Fruit fly (Drosophila melanogaster) whole organism, embryonic: ENCODE results near the gene CG17549.
A peak's percentile ranks its signal among the peaks of the same experiment; 100 is the strongest.

Source experiments
- Bdp1 ChIP-seq: fragments of 200-800 bp; sonication (Bioruptor generic); optimal IDR thresholded peaks from 3 replicates; lab custom pipeline; 2016; ENCODE audit warnings: missing biosample characterization, missing genetic modification characterization
- CG10267 ChIP-seq: fragments of 200-800 bp; sonication (Bioruptor generic); optimal IDR thresholded peaks from 2 replicates; lab custom pipeline; 2018; ENCODE audit warnings: missing biosample characterization, mild to moderate bottlenecking, missing genetic modification characterization, moderate library complexity
- CG10543 ChIP-seq: fragments of 200-800 bp; sonication (Bioruptor generic); optimal IDR thresholded peaks from 3 replicates; lab custom pipeline; 2017; ENCODE audit warnings: missing biosample characterization, mild to moderate bottlenecking, missing genetic modification characterization, moderate library complexity
- CG10959 ChIP-seq: fragments of 200-800 bp; sonication (Bioruptor generic); IDR thresholded peaks from 2 replicates; pipeline ENCODE4 v1.3.6; 2022; ENCODE audit warnings: missing biosample characterization, missing genetic modification characterization
- CG11247 ChIP-seq: fragments of 200-800 bp; sonication (Bioruptor generic); IDR thresholded peaks from 2 replicates; pipeline ENCODE4 v1.3.6; 2022; ENCODE audit warnings: missing biosample characterization, missing genetic modification characterization
- CG11560 ChIP-seq: fragments of 200-800 bp; sonication (Bioruptor generic); IDR thresholded peaks from 3 replicates; pipeline ENCODE4 v1.3.6; 2022; ENCODE audit warnings: missing biosample characterization, missing genetic modification characterization
- CG11695 ChIP-seq: fragments of 200-800 bp; sonication (Bioruptor generic); IDR thresholded peaks from 3 replicates; pipeline ENCODE4 v1.3.6; 2022; ENCODE audit warnings: missing biosample characterization, missing genetic modification characterization
- CG12769 ChIP-seq: fragments of 200-800 bp; sonication (Bioruptor generic); optimal IDR thresholded peaks from 2 replicates; lab custom pipeline; 2019; ENCODE audit warnings: missing biosample characterization, mild to moderate bottlenecking, missing genetic modification characterization, moderate library complexity
- CG12942 ChIP-seq: fragments of 200-800 bp; sonication (Bioruptor generic); optimal IDR thresholded peaks from 3 replicates; lab custom pipeline; 2016; ENCODE audit warnings: missing biosample characterization, missing genetic modification characterization
- CG15269 ChIP-seq: fragments of 200-800 bp; sonication (Bioruptor generic); optimal IDR thresholded peaks from 2 replicates; lab custom pipeline; 2018; ENCODE audit warnings: missing biosample characterization, mild to moderate bottlenecking, missing genetic modification characterization, moderate library complexity
- CG16813 ChIP-seq: fragments of 200-800 bp; sonication (Bioruptor generic); IDR thresholded peaks from 3 replicates; pipeline ENCODE4 v1.3.6; 2022; ENCODE audit warnings: missing biosample characterization, missing genetic modification characterization; ENCODE audit not compliant: partially characterized antibody
- CG17186 ChIP-seq: fragments of 200-800 bp; sonication (Bioruptor generic); optimal IDR thresholded peaks from 3 replicates; lab custom pipeline; 2017; ENCODE audit warnings: missing biosample characterization, missing genetic modification reagents, missing genetic modification characterization
- CG17829 ChIP-seq: fragments of 200-800 bp; optimal IDR thresholded peaks from 2 replicates; lab custom pipeline; 2019; ENCODE audit warnings: missing biosample characterization, mild to moderate bottlenecking, missing genetic modification characterization, moderate library complexity
- CG18619 ChIP-seq: fragments of 200-800 bp; sonication (Bioruptor generic); optimal IDR thresholded peaks from 3 replicates; lab custom pipeline; 2017; ENCODE audit warnings: missing biosample characterization, mild to moderate bottlenecking, missing genetic modification characterization
- CG2120 ChIP-seq: fragments of 200-800 bp; sonication (Bioruptor generic); optimal IDR thresholded peaks from 3 replicates; lab custom pipeline; 2016; ENCODE audit warnings: missing biosample characterization, missing genetic modification characterization
- CG2889 ChIP-seq: fragments of 200-800 bp; sonication (Bioruptor generic); IDR thresholded peaks from 3 replicates; pipeline ENCODE4 v1.3.6; 2022; ENCODE audit warnings: missing biosample characterization, missing genetic modification characterization
- CG4328 ChIP-seq: fragments of 200-800 bp; sonication (Bioruptor generic); optimal IDR thresholded peaks from 3 replicates; lab custom pipeline; 2017; ENCODE audit warnings: missing biosample characterization, missing genetic modification reagents, missing genetic modification characterization
- CG6791 ChIP-seq: fragments of 200-800 bp; sonication (Bioruptor generic); IDR thresholded peaks from 3 replicates; pipeline ENCODE4 v1.3.6; 2022; ENCODE audit warnings: missing biosample characterization, missing genetic modification characterization; ENCODE audit not compliant: partially characterized antibody
- CG8290 ChIP-seq, 3 experiments: fragments of 200-800 bp; sonication (Bioruptor generic); optimal IDR thresholded peaks; 2 replicates each; lab custom pipeline; 2016 to 2019; ENCODE audit warnings: missing biosample characterization in 3 of 3, missing genetic modification characterization in 3 of 3, mild to moderate bottlenecking in 2 of 3, moderate library complexity in 1 of 3
- CG8478 ChIP-seq: fragments of >200 bp; optimal IDR thresholded peaks from 2 replicates; lab custom pipeline; 2018
- CG9932 ChIP-seq: fragments of 200-800 bp; sonication (Bioruptor generic); IDR thresholded peaks from 2 replicates; pipeline ENCODE4 v1.3.6; 2022; ENCODE audit warnings: missing biosample characterization, missing genetic modification characterization
- CHES-1-like ChIP-seq: fragments of 200-800 bp; sonication (Bioruptor generic); optimal IDR thresholded peaks from 2 replicates; lab custom pipeline; 2016; ENCODE audit warnings: missing biosample characterization, missing genetic modification characterization
- HmgZ ChIP-seq: fragments of 200-800 bp; sonication (Bioruptor generic); optimal IDR thresholded peaks from 2 replicates; lab custom pipeline; 2018; ENCODE audit warnings: missing biosample characterization, mild to moderate bottlenecking, missing genetic modification characterization
- Hr78 ChIP-seq, 2 experiments: fragments of 200-800 bp in 1 of 2; fragments of >200 bp in 1 of 2; sonication (Bioruptor generic) in 1 of 2; optimal IDR thresholded peaks; 2 replicates each; lab custom pipeline; 2017 to 2019; ENCODE audit warnings: missing biosample characterization in 2 of 2, missing genetic modification characterization in 2 of 2, mild to moderate bottlenecking in 1 of 2, moderate library complexity in 1 of 2
- Lhr ChIP-seq: fragments of 200-800 bp; sonication (Bioruptor generic); optimal IDR thresholded peaks from 3 replicates; lab custom pipeline; 2017; ENCODE audit warnings: mild to moderate bottlenecking, missing biosample characterization, missing genetic modification reagents, missing genetic modification characterization
- MTF-1 ChIP-seq: fragments of 200-800 bp; sonication (Bioruptor generic); optimal IDR thresholded peaks from 2 replicates; lab custom pipeline; 2018; ENCODE audit warnings: missing biosample characterization, mild to moderate bottlenecking, missing genetic modification characterization, borderline replicate concordance
- Nf-YA ChIP-seq: fragments of 200-800 bp; sonication (Bioruptor generic); IDR thresholded peaks from 2 replicates; pipeline ENCODE4 v1.3.6; 2022; ENCODE audit warnings: missing biosample characterization, missing genetic modification characterization
- Nf-YB ChIP-seq: fragments of 200-800 bp; sonication (Bioruptor generic); optimal IDR thresholded peaks from 3 replicates; lab custom pipeline; 2019; ENCODE audit warnings: missing biosample characterization, mild to moderate bottlenecking, missing genetic modification characterization, moderate library complexity
- NfI ChIP-seq: fragments of 200-800 bp; sonication (Bioruptor generic); optimal IDR thresholded peaks from 3 replicates; lab custom pipeline; 2018; ENCODE audit warnings: missing biosample characterization, mild to moderate bottlenecking, missing genetic modification characterization, moderate library complexity
- Ptx1 ChIP-seq: fragments of 200-800 bp; sonication (Bioruptor generic); IDR thresholded peaks from 2 replicates; pipeline ENCODE4 v1.3.6; 2022; ENCODE audit warnings: missing biosample characterization, missing genetic modification characterization
- Rfx ChIP-seq: fragments of 200-800 bp; sonication (Bioruptor generic); IDR thresholded peaks from 2 replicates; pipeline ENCODE4 v1.3.6; 2022; ENCODE audit warnings: missing biosample characterization, missing genetic modification characterization
- Taf1 ChIP-seq: fragments of 200-800 bp; sonication (Bioruptor generic); IDR thresholded peaks from 2 replicates; pipeline ENCODE4 v1.3.6; 2022; ENCODE audit warnings: missing biosample characterization, missing genetic modification characterization
- Trl ChIP-seq, 3 experiments: fragments of >200 bp in 2 of 3; fragments of 200-800 bp in 1 of 3; sonication (Bioruptor generic) in 1 of 3; optimal IDR thresholded peaks; 2 replicates in 1 of 3; 3 replicates in 2 of 3; lab custom pipeline; 2016 to 2017; ENCODE audit warnings: missing biosample characterization in 1 of 3, missing genetic modification characterization in 1 of 3
- bcd ChIP-seq: fragments of 200-800 bp; sonication (Bioruptor generic); optimal IDR thresholded peaks from 2 replicates; lab custom pipeline; 2017; ENCODE audit warnings: missing biosample characterization, mild to moderate bottlenecking, missing genetic modification characterization
- br ChIP-seq: fragments of >200 bp; optimal IDR thresholded peaks from 2 replicates; lab custom pipeline; 2017
- chinmo ChIP-seq: fragments of 200-800 bp; sonication (Bioruptor generic); IDR thresholded peaks from 4 replicates; pipeline ENCODE4 v1.3.6; 2022; ENCODE audit warnings: missing biosample characterization, missing genetic modification characterization; ENCODE audit not compliant: partially characterized antibody
- ci ChIP-seq: fragments of 200-800 bp; sonication (Bioruptor generic); IDR thresholded peaks from 3 replicates; pipeline ENCODE4 v1.3.6; 2022; ENCODE audit warnings: missing biosample characterization, missing genetic modification characterization
- cwo ChIP-seq: fragments of 200-800 bp; sonication (Bioruptor generic); optimal IDR thresholded peaks from 3 replicates; lab custom pipeline; 2017; ENCODE audit warnings: missing biosample characterization, missing genetic modification characterization, mild to moderate bottlenecking, moderate library complexity, missing genetic modification reagents
- ftz-f1 ChIP-seq: fragments of 200-800 bp; sonication (Bioruptor generic); optimal IDR thresholded peaks from 2 replicates; lab custom pipeline; 2016; ENCODE audit warnings: missing biosample characterization, missing genetic modification characterization
- inv ChIP-seq: fragments of 200-800 bp; sonication (Bioruptor generic); IDR thresholded peaks from 2 replicates; pipeline ENCODE4 v1.3.6; 2022; ENCODE audit warnings: missing biosample characterization, missing genetic modification characterization; ENCODE audit not compliant: partially characterized antibody
- kah ChIP-seq: fragments of 200-800 bp; sonication (Bioruptor generic); optimal IDR thresholded peaks from 2 replicates; lab custom pipeline; 2018; ENCODE audit warnings: missing biosample characterization, mild to moderate bottlenecking, missing genetic modification characterization
- kni ChIP-seq: fragments of 200-800 bp; sonication (Bioruptor generic); optimal IDR thresholded peaks from 3 replicates; lab custom pipeline; 2017; ENCODE audit warnings: mild to moderate bottlenecking, missing biosample characterization, missing genetic modification reagents, missing genetic modification characterization
- mirr ChIP-seq: fragments of 200-800 bp; sonication (Bioruptor generic); optimal IDR thresholded peaks from 3 replicates; lab custom pipeline; 2018; ENCODE audit warnings: missing biosample characterization, mild to moderate bottlenecking, missing genetic modification characterization
- ro ChIP-seq: fragments of 200-800 bp; sonication (Bioruptor generic); IDR thresholded peaks from 2 replicates; pipeline ENCODE4 v1.3.6; 2022; ENCODE audit warnings: missing biosample characterization, missing genetic modification characterization
- sisA ChIP-seq: fragments of 200-800 bp; sonication (Bioruptor generic); IDR thresholded peaks from 2 replicates; pipeline ENCODE4 v1.3.6; 2022; ENCODE audit warnings: missing biosample characterization, missing genetic modification characterization
- sr ChIP-seq: fragments of 200-800 bp; sonication (Bioruptor generic); IDR thresholded peaks from 3 replicates; pipeline ENCODE4 v1.3.6; 2022; ENCODE audit warnings: missing biosample characterization, missing genetic modification characterization
- vnd ChIP-seq: fragments of 200-800 bp; sonication (Bioruptor generic); IDR thresholded peaks from 3 replicates; pipeline ENCODE4 v1.3.6; 2022; ENCODE audit warnings: missing biosample characterization, missing genetic modification characterization; ENCODE audit not compliant: partially characterized antibody
- zen2 ChIP-seq: fragments of 200-800 bp; sonication (Bioruptor generic); IDR thresholded peaks from 3 replicates; pipeline ENCODE4 v1.3.6; 2022; ENCODE audit warnings: missing biosample characterization, missing genetic modification characterization; ENCODE audit not compliant: partially characterized antibody

The CG17549 gene

DNA sequence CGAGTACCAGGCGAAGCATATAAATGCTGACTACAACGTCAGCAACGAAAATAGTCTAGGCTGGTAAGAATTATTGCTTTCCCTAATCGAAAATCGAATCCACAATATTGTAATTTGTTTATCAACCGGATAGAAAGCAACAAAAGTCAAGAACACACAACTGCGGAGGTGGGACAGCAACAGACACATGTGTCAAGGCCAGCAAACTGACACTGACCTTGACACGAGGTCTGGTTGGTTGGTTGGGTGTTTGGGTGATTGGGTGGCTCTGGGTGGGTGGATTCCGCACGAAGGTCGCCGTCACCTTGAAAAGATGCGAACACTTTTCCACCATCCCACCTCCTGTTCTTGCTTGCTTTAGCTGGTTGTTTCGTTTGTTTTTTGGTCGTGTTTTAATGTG, 12.8 kb upstream of the CG17549 start:
- 0 out of 3 replicates have a peak, but pooled peaks have one; percentile 13 for TF ChIP-seq ci
- peak; percentile 55; the same call in 1 of the 3 replicates for TF ChIP-seq sr
- TF ChIP-seq chinmo (GFP tag; lab: Robert Waterston, UW) = 0 out of 4 replicates have a peak, but pooled peaks have one; percentile 29
- peak; percentile 78 for TF ChIP-seq ftz-f1 (GFP tag; lab: Kevin White, UChicago)
- TF ChIP-seq CG12769 (tag; lab: Kevin White, UChicago) = peak; percentile 7
- TF ChIP-seq CG11695 (GFP tag; lab: Robert Waterston, UW) = no peak
- peak in 1 of 2 experiments; percentile 54 for TF ChIP-seq Hr78 (GFP tag; optimal IDR thresholded peaks at IDR 0.05; lab: Kevin White, UChicago)
- TF ChIP-seq Rfx (GFP tag; lab: Robert Waterston, UW) = 0 out of 2 replicates have a peak, but pooled peaks have one; percentile 5
- TF ChIP-seq CG16813 (GFP tag; lab: Robert Waterston, UW) = no peak

DNA sequence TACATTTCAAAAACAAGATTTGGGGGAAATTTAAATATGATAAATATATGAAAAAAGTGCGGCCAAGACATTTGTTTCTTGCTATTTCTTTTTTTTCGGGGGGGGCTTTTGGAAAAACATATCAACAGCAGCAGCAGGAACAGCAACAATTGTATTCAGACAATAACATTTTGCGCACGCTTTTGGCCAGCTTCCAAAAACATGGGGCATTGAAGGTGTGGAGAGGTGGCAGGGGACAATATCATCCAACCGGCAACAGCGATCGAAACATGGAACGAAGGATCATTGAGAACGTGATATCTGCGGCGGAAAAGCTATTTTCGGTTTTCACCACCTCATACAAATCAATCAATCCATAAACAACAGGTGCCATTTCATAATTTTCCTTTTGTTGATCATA, 12.0 kb upstream of the CG17549 start:
- TF ChIP-seq ro (GFP tag; lab: Robert Waterston, UW) = no peak
- TF ChIP-seq CG11247 (GFP tag; lab: Robert Waterston, UW) = no peak
- TF ChIP-seq CG10959 (GFP tag; lab: Robert Waterston, UW) = no peak
- TF ChIP-seq CG12769 (tag; lab: Kevin White, UChicago) = peak; percentile 59
- peak; percentile 22 for TF ChIP-seq NfI (GFP tag; lab: Kevin White, UChicago)
- peak; percentile 68 for TF ChIP-seq cwo (GFP tag; lab: Kevin White, UChicago)
- no peak for TF ChIP-seq CG12942 (GFP tag; lab: Kevin White, UChicago)
- no peak for TF ChIP-seq HmgZ
- no peak for TF ChIP-seq zen2
- TF ChIP-seq CG15269 (tag; lab: Kevin White, UChicago) = no peak
- TF ChIP-seq Bdp1 (GFP tag; lab: Kevin White, UChicago) = no peak
- TF ChIP-seq CG10543 (GFP tag; lab: Kevin White, UChicago) = peak; percentile 24
- TF ChIP-seq CG18619 (GFP tag; lab: Kevin White, UChicago) = no peak
- TF ChIP-seq CG2120 (GFP tag; lab: Kevin White, UChicago) = no peak
- TF ChIP-seq br (lab: Kevin White, UChicago) = no peak
- no peak for TF ChIP-seq Taf1 (GFP tag; lab: Robert Waterston, UW)
- TF ChIP-seq CG11560 (tag; lab: Robert Waterston, UW) = no peak
- no peak for TF ChIP-seq CHES-1-like (GFP tag; lab: Kevin White, UChicago)
- TF ChIP-seq sisA (GFP tag; lab: Robert Waterston, UW) = no peak
- TF ChIP-seq Ptx1 (GFP tag; lab: Robert Waterston, UW) = no peak
- TF ChIP-seq kni (GFP tag; lab: Kevin White, UChicago) = no peak
- TF ChIP-seq MTF-1 = peak; percentile 39
- no peak for TF ChIP-seq CG8478 (lab: Kevin White, UChicago)
- no peak for TF ChIP-seq bcd (GFP tag; lab: Kevin White, UChicago)
- no peak for TF ChIP-seq CG9932 (GFP tag; lab: Robert Waterston, UW)
- TF ChIP-seq Nf-YA (GFP tag; lab: Robert Waterston, UW) = no peak
- no peak for TF ChIP-seq inv (GFP tag; lab: Robert Waterston, UW)
- TF ChIP-seq mirr (GFP tag; lab: Kevin White, UChicago) = no peak
- no peak for TF ChIP-seq vnd (GFP tag; lab: Robert Waterston, UW)
- no peak for TF ChIP-seq CG10267 (tag; lab: Kevin White, UChicago)
- TF ChIP-seq Trl (optimal IDR thresholded peaks at IDR 0.05; lab: Kevin White, UChicago) = no peak
- TF ChIP-seq Trl (GFP tag; optimal IDR thresholded peaks at IDR 0.05; lab: Kevin White, UChicago) = no peak
- TF ChIP-seq CG6791 (GFP tag; lab: Robert Waterston, UW) = 0 out of 3 replicates have a peak, but pooled peaks have one; percentile 22
- TF ChIP-seq CG17186 (GFP tag; lab: Kevin White, UChicago) = no peak
- no peak for TF ChIP-seq CG17829
- no peak for TF ChIP-seq ci
- no peak for TF ChIP-seq Nf-YB (GFP tag; lab: Kevin White, UChicago)
- no peak for TF ChIP-seq kah (GFP tag; lab: Kevin White, UChicago)
- no peak for TF ChIP-seq CG4328 (GFP tag; lab: Kevin White, UChicago)
- no peak for TF ChIP-seq Lhr (GFP tag; lab: Kevin White, UChicago)
- no peak for TF ChIP-seq CG8290 (GFP tag; optimal IDR thresholded peaks at IDR 0.05; lab: Kevin White, UChicago)
- no peak for TF ChIP-seq CG8290 (tag; optimal IDR thresholded peaks at IDR 0.05; lab: Kevin White, UChicago)
- TF ChIP-seq CG2889 (GFP tag; lab: Robert Waterston, UW) = no peak
